Worm (Caenorhabditis elegans) whole organism, late embryonic: ENCODE measurements around the gene K06H7.7.

Experiments
- fkh-10 ChIP-seq: fragments of 150-350 bp; optimal IDR thresholded peaks from 2 replicates; lab custom pipeline; 2014; ENCODE audit warnings: missing biosample characterization, missing genetic modification reagents, missing genetic modification characterization
- unc-55 ChIP-seq: sonication (generic microtip); optimal IDR thresholded peaks from 2 replicates; lab custom pipeline; 2017; ENCODE audit warnings: missing biosample characterization, missing genetic modification reagents, missing genetic modification characterization
- unc-86 ChIP-seq: sonication (generic microtip); optimal IDR thresholded peaks from 2 replicates; lab custom pipeline; 2016; ENCODE audit warnings: missing genetic modification characterization, missing compliant biosample characterization

DNA sequence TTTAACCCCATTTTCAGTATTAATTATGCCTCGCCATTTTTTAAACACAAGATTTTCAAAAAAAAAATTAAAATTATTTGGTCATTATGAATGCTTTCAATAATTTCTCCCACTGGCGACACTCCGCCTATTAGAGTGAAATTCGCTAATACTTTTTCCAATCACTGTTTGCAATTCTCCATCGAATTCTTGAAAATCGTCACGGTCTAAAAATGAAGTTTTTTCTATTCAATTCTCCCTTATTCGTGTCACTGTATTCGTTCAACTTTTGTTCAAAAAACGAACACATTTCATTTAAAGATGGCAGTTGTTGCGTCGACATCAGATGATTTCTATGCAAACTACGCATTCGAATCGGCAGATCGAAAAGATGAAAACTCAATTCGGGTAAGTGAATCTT lies 23.2 kb upstream of the K06H7.7 start, which contains the start of gene C14B9.3:
- TF ChIP-seq unc-86 (tag; lab: Kevin White, UChicago) (no peak), unc-55 (no peak), fkh-10 (GFP tag; lab: Kevin White, UChicago) (no peak)
